Fruit fly (Drosophila melanogaster): ENCODE results near the gene vri.

- TF ChIP-seq Hr38 (GFP tag; optimal IDR thresholded peaks at IDR 0.05) (no peak), dac (GFP tag; optimal IDR thresholded peaks at IDR 0.05) (no peak), CG6808 (GFP tag; optimal IDR thresholded peaks at IDR 0.05) (no peak), Eip78C (GFP tag) (no peak), achi (GFP tag; optimal IDR thresholded peaks at IDR 0.05) (no peak), CG10631 (GFP tag; optimal IDR thresholded peaks at IDR 0.05) (no peak), CG3032 (tag; optimal IDR thresholded peaks at IDR 0.05) (no peak)
Observed at dm6 chr2L:5240520-5240919, 48.2 kb upstream of the vri start.
